Fruit fly (Drosophila melanogaster) whole organism, prepupa: ENCODE data around the gene CG9577.

Experiments
- Blimp-1 ChIP-seq: fragments of 200-800 bp; sonication (Bioruptor generic); optimal IDR thresholded peaks from 3 replicates; lab custom pipeline; 2017; ENCODE audit warnings: missing biosample characterization, missing genetic modification characterization, mild to moderate bottlenecking, moderate library complexity, missing genetic modification reagents
- CG10631 ChIP-seq: fragments of 200-800 bp; sonication (Bioruptor generic); optimal IDR thresholded peaks from 2 replicates; lab custom pipeline; 2016; ENCODE audit warnings: missing biosample characterization, missing genetic modification characterization
- CG10669 ChIP-seq: fragments of 200-800 bp; sonication (Bioruptor generic); optimal IDR thresholded peaks from 3 replicates; lab custom pipeline; 2018; ENCODE audit warnings: missing biosample characterization, mild to moderate bottlenecking, missing genetic modification characterization, moderate library complexity
- CG11294 ChIP-seq: fragments of 200-800 bp; sonication (Bioruptor generic); IDR thresholded peaks from 2 replicates; pipeline ENCODE4 v1.3.6; 2022; ENCODE audit warnings: missing biosample characterization, missing genetic modification characterization
- CG11762 ChIP-seq: fragments of 200-800 bp; sonication (Bioruptor generic); optimal IDR thresholded peaks from 3 replicates; lab custom pipeline; 2016; ENCODE audit warnings: missing biosample characterization, missing genetic modification characterization; ENCODE audit not compliant: insufficient read depth
- CG15336 ChIP-seq: fragments of 200-800 bp; sonication (Bioruptor generic); IDR thresholded peaks from 2 replicates; pipeline ENCODE4 v1.3.6; 2022; ENCODE audit warnings: missing biosample characterization, missing genetic modification characterization
- CG1621 ChIP-seq: fragments of 200-800 bp; sonication (Bioruptor generic); optimal IDR thresholded peaks from 3 replicates; lab custom pipeline; 2018; ENCODE audit warnings: missing biosample characterization, mild to moderate bottlenecking, missing genetic modification characterization
- CG16779 ChIP-seq: fragments of 200-800 bp; sonication (Bioruptor generic); optimal IDR thresholded peaks from 3 replicates; lab custom pipeline; 2017; ENCODE audit warnings: missing biosample characterization, mild to moderate bottlenecking, missing genetic modification characterization
- CG3032 ChIP-seq: fragments of 200-800 bp; optimal IDR thresholded peaks from 2 replicates; lab custom pipeline; 2019; ENCODE audit warnings: missing biosample characterization, mild to moderate bottlenecking, missing genetic modification characterization, moderate library complexity
- CG31627 ChIP-seq: fragments of 200-800 bp; sonication (Bioruptor generic); optimal IDR thresholded peaks from 3 replicates; lab custom pipeline; 2016; ENCODE audit warnings: missing biosample characterization, missing genetic modification characterization
- CG32006 ChIP-seq: fragments of 200-800 bp; sonication (Bioruptor generic); optimal IDR thresholded peaks from 3 replicates; lab custom pipeline; 2017; ENCODE audit warnings: missing biosample characterization, mild to moderate bottlenecking, missing genetic modification characterization
- CG34406 ChIP-seq: fragments of 200-800 bp; sonication (Bioruptor generic); optimal IDR thresholded peaks from 3 replicates; lab custom pipeline; 2016; ENCODE audit warnings: missing biosample characterization, missing genetic modification characterization
- CG3919 ChIP-seq: fragments of 200-800 bp; sonication (Bioruptor generic); optimal IDR thresholded peaks from 3 replicates; lab custom pipeline; 2016; ENCODE audit warnings: missing biosample characterization, missing genetic modification characterization
- CG4318 ChIP-seq: fragments of 200-800 bp; sonication (Bioruptor generic); optimal IDR thresholded peaks from 3 replicates; lab custom pipeline; 2017; ENCODE audit warnings: missing biosample characterization, mild to moderate bottlenecking, missing genetic modification characterization
- CG6163 ChIP-seq: fragments of 200-800 bp; sonication (Bioruptor generic); IDR thresholded peaks from 3 replicates; pipeline ENCODE4 v1.3.6; 2022; ENCODE audit warnings: missing biosample characterization, missing genetic modification characterization
- CG6276 ChIP-seq: fragments of 200-800 bp; sonication (Bioruptor generic); optimal IDR thresholded peaks from 2 replicates; lab custom pipeline; 2017; ENCODE audit warnings: missing biosample characterization, mild to moderate bottlenecking, missing genetic modification characterization
- CG6792 ChIP-seq: fragments of 200-800 bp; sonication (Bioruptor generic); optimal IDR thresholded peaks from 3 replicates; lab custom pipeline; 2016; ENCODE audit warnings: missing biosample characterization, missing genetic modification characterization
- CG6808 ChIP-seq: fragments of 200-800 bp; sonication (Bioruptor generic); optimal IDR thresholded peaks from 3 replicates; lab custom pipeline; 2017; ENCODE audit warnings: missing biosample characterization, missing genetic modification characterization, mild to moderate bottlenecking, moderate library complexity, missing genetic modification reagents
- CG6854 ChIP-seq: fragments of 200-800 bp; sonication (Bioruptor generic); optimal IDR thresholded peaks from 2 replicates; lab custom pipeline; 2017; ENCODE audit warnings: missing biosample characterization, mild to moderate bottlenecking, missing genetic modification characterization
- CG7368 ChIP-seq: fragments of 200-800 bp; sonication (Bioruptor generic); optimal IDR thresholded peaks from 3 replicates; lab custom pipeline; 2016; ENCODE audit warnings: missing biosample characterization, missing genetic modification characterization
- CG8119 ChIP-seq: fragments of 200-800 bp; sonication (Bioruptor generic); IDR thresholded peaks from 3 replicates; pipeline ENCODE4 v1.3.6; 2022; ENCODE audit warnings: missing biosample characterization, missing genetic modification characterization
- CG8319 ChIP-seq: fragments of 200-800 bp; sonication (Bioruptor generic); optimal IDR thresholded peaks from 3 replicates; lab custom pipeline; 2016; ENCODE audit warnings: missing biosample characterization, missing genetic modification characterization
- Eip75B ChIP-seq: fragments of 200-800 bp; sonication (Bioruptor generic); optimal IDR thresholded peaks from 3 replicates; lab custom pipeline; 2016; ENCODE audit warnings: missing biosample characterization, missing genetic modification characterization
- Eip78C ChIP-seq: fragments of 200-800 bp; sonication (Bioruptor generic); peaks from one replicate; lab custom pipeline; 2016; ENCODE audit warnings: missing biosample characterization, missing genetic modification characterization
- Eip93F ChIP-seq: fragments of 200-800 bp; sonication (Bioruptor generic); optimal IDR thresholded peaks from 2 replicates; lab custom pipeline; 2016; ENCODE audit warnings: missing biosample characterization, mild to moderate bottlenecking, missing genetic modification characterization
- Ets21C ChIP-seq: fragments of 200-800 bp; sonication (Bioruptor generic); optimal IDR thresholded peaks from 3 replicates; lab custom pipeline; 2016; ENCODE audit warnings: missing biosample characterization, missing genetic modification characterization
- Ets96B ChIP-seq: fragments of 200-800 bp; optimal IDR thresholded peaks from 2 replicates; lab custom pipeline; 2019; ENCODE audit warnings: missing biosample characterization, mild to moderate bottlenecking, missing genetic modification characterization, moderate library complexity
- Hr38 ChIP-seq: sonication (Bioruptor generic); optimal IDR thresholded peaks from 2 replicates; lab custom pipeline; 2016; ENCODE audit warnings: missing biosample characterization, missing genetic modification characterization
- Hr39 ChIP-seq: fragments of 200-800 bp; sonication (Bioruptor generic); optimal IDR thresholded peaks from 2 replicates; lab custom pipeline; 2016; ENCODE audit warnings: missing biosample characterization, missing genetic modification characterization
- Hr4 ChIP-seq: fragments of 200-800 bp; sonication (Bioruptor generic); optimal IDR thresholded peaks from 3 replicates; lab custom pipeline; 2016; ENCODE audit warnings: missing biosample characterization, missing genetic modification characterization
- Met ChIP-seq: fragments of 200-800 bp; sonication (Bioruptor generic); optimal IDR thresholded peaks from 3 replicates; lab custom pipeline; 2016; ENCODE audit warnings: missing biosample characterization, missing genetic modification characterization
- OdsH ChIP-seq: fragments of 200-800 bp; sonication (Bioruptor generic); optimal IDR thresholded peaks from 3 replicates; lab custom pipeline; 2016; ENCODE audit warnings: missing biosample characterization, missing genetic modification characterization
- Smox ChIP-seq: fragments of 200-800 bp; sonication (Bioruptor generic); optimal IDR thresholded peaks from 3 replicates; lab custom pipeline; 2016; ENCODE audit warnings: missing biosample characterization, missing genetic modification characterization
- Sox102F ChIP-seq: fragments of 200-800 bp; sonication (Bioruptor generic); optimal IDR thresholded peaks from 2 replicates; lab custom pipeline; 2016; ENCODE audit warnings: missing biosample characterization, mild to moderate bottlenecking, missing genetic modification characterization
- Sox14 ChIP-seq: fragments of 200-800 bp; sonication (Bioruptor generic); optimal IDR thresholded peaks from 3 replicates; lab custom pipeline; 2016; ENCODE audit warnings: missing biosample characterization, missing genetic modification characterization
- achi ChIP-seq: fragments of 200-800 bp; sonication (Bioruptor generic); optimal IDR thresholded peaks from 3 replicates; lab custom pipeline; 2016; ENCODE audit warnings: missing biosample characterization, missing genetic modification characterization
- acj6 ChIP-seq: fragments of 200-800 bp; sonication (Bioruptor generic); optimal IDR thresholded peaks from 3 replicates; lab custom pipeline; 2016; ENCODE audit warnings: missing biosample characterization, missing genetic modification characterization
- cyc ChIP-seq: fragments of 200-800 bp; sonication (Bioruptor generic); optimal IDR thresholded peaks from 3 replicates; lab custom pipeline; 2016; ENCODE audit warnings: missing biosample characterization, missing genetic modification characterization
- dac ChIP-seq: fragments of 200-800 bp; sonication (Bioruptor generic); optimal IDR thresholded peaks from 2 replicates; lab custom pipeline; 2017; ENCODE audit warnings: missing biosample characterization, mild to moderate bottlenecking, missing genetic modification characterization
- dsx ChIP-seq: fragments of 200-800 bp; optimal IDR thresholded peaks from 3 replicates; lab custom pipeline; 2019; ENCODE audit warnings: missing biosample characterization, mild to moderate bottlenecking, missing genetic modification characterization, moderate library complexity; ENCODE audit not compliant: poor library complexity, severe bottlenecking
- eg ChIP-seq: fragments of 200-800 bp; sonication (Bioruptor generic); IDR thresholded peaks from 3 replicates; pipeline ENCODE4 v1.3.6; 2022; ENCODE audit warnings: missing biosample characterization, missing genetic modification characterization
- esn ChIP-seq: fragments of 200-800 bp; sonication (Bioruptor generic); optimal IDR thresholded peaks from 2 replicates; lab custom pipeline; 2016; ENCODE audit warnings: missing biosample characterization, mild to moderate bottlenecking, missing genetic modification characterization, moderate library complexity
- fd59A ChIP-seq: fragments of 200-800 bp; sonication (Bioruptor generic); optimal IDR thresholded peaks from 2 replicates; lab custom pipeline; 2017; ENCODE audit warnings: missing biosample characterization, mild to moderate bottlenecking, missing genetic modification characterization, missing genetic modification reagents
- fd85E ChIP-seq: fragments of 200-800 bp; sonication (Bioruptor generic); optimal IDR thresholded peaks from 3 replicates; lab custom pipeline; 2016; ENCODE audit warnings: missing biosample characterization, missing genetic modification characterization
- fkh ChIP-seq: fragments of 200-800 bp; sonication (Bioruptor generic); optimal IDR thresholded peaks from 3 replicates; lab custom pipeline; 2017; ENCODE audit warnings: missing biosample characterization, mild to moderate bottlenecking, missing genetic modification characterization, moderate library complexity
- lz ChIP-seq: fragments of 200-800 bp; sonication (Bioruptor generic); optimal IDR thresholded peaks from 3 replicates; lab custom pipeline; 2016; ENCODE audit warnings: missing biosample characterization, missing genetic modification characterization
- net ChIP-seq: fragments of 200-800 bp; sonication (Bioruptor generic); optimal IDR thresholded peaks from 3 replicates; lab custom pipeline; 2016; ENCODE audit warnings: missing biosample characterization, missing genetic modification characterization
- pdm3 ChIP-seq: fragments of 200-800 bp; sonication (Bioruptor generic); optimal IDR thresholded peaks from 3 replicates; lab custom pipeline; 2016; ENCODE audit warnings: missing biosample characterization, missing genetic modification characterization
- spab ChIP-seq: fragments of 200-800 bp; sonication (Bioruptor generic); optimal IDR thresholded peaks from 2 replicates; lab custom pipeline; 2017; ENCODE audit warnings: missing biosample characterization, mild to moderate bottlenecking, missing genetic modification characterization, missing genetic modification reagents
- ss ChIP-seq, 2 experiments: fragments of 200-800 bp; sonication (Bioruptor generic); optimal IDR thresholded peaks; 2 replicates in 1 of 2; 3 replicates in 1 of 2; lab custom pipeline; 2017 to 2018; ENCODE audit warnings: mild to moderate bottlenecking in 2 of 2, missing biosample characterization in 2 of 2, missing genetic modification characterization in 2 of 2, moderate library complexity in 1 of 2
- svp ChIP-seq: fragments of 200-800 bp; sonication (Bioruptor generic); peaks from one replicate; lab custom pipeline; 2016; ENCODE audit warnings: missing biosample characterization, missing genetic modification characterization
- vri ChIP-seq: fragments of 200-800 bp; sonication (Bioruptor generic); optimal IDR thresholded peaks from 3 replicates; lab custom pipeline; 2016; ENCODE audit warnings: missing biosample characterization, mild to moderate bottlenecking, missing genetic modification characterization

CG9577 gene

dm6 chrX:20166484-20167038 lies at the start of gene CG9577:
Gene CG9577, plus strand, starts transcription at chrX:20166673.
- TF ChIP-seq CG16779, result peak; percentile 75
- peak; percentile 25 for TF ChIP-seq Sox14 (GFP tag; lab: Kevin White, UChicago)
- TF ChIP-seq Eip75B (GFP tag; lab: Kevin White, UChicago), result no peak
- TF ChIP-seq cyc, result no peak
- TF ChIP-seq fd59A (GFP tag; lab: Kevin White, UChicago), result no peak
- no peak for TF ChIP-seq lz (GFP tag; lab: Kevin White, UChicago)
- TF ChIP-seq Met (GFP tag; lab: Kevin White, UChicago), result no peak
- peak; percentile 50; the same call in 1 of the 3 replicates for TF ChIP-seq CG6163 (GFP tag; lab: Robert Waterston, UW)
- TF ChIP-seq Hr39, result no peak
- TF ChIP-seq CG32006, result peak; percentile 1
- peak; percentile 12 for TF ChIP-seq dsx (GFP tag; lab: Kevin White, UChicago)
- TF ChIP-seq ss (GFP tag; optimal IDR thresholded peaks at IDR 0.05; lab: Kevin White, UChicago), result peak; percentile 93 to 94
- no peak for TF ChIP-seq CG31627 (GFP tag; lab: Kevin White, UChicago)
- TF ChIP-seq CG4318 (GFP tag; lab: Kevin White, UChicago), result no peak
- TF ChIP-seq CG8319 (GFP tag; lab: Kevin White, UChicago), result no peak
- no peak for TF ChIP-seq dac (GFP tag; lab: Kevin White, UChicago)
- peak; percentile 71 for TF ChIP-seq CG1621 (tag; lab: Kevin White, UChicago)
- peak; percentile 28 for TF ChIP-seq Ets96B (tag; lab: Kevin White, UChicago)
- peak; percentile 20 for TF ChIP-seq CG11762 (GFP tag; lab: Kevin White, UChicago)
- peak; percentile 89 for TF ChIP-seq CG6276 (GFP tag; lab: Kevin White, UChicago)
- TF ChIP-seq CG11294 (GFP tag; lab: Robert Waterston, UW), result no peak
- no peak for TF ChIP-seq Ets21C
- no peak for TF ChIP-seq Smox (GFP tag; lab: Kevin White, UChicago)
- peak; percentile 87 for TF ChIP-seq CG6808
- peak; percentile 50; the same call in 1 of the 3 replicates for TF ChIP-seq eg
- peak; percentile 93 for TF ChIP-seq fkh (GFP tag; lab: Kevin White, UChicago)
- peak; percentile 29 for TF ChIP-seq CG7368 (GFP tag; lab: Kevin White, UChicago)
- TF ChIP-seq Sox102F (GFP tag; lab: Kevin White, UChicago), result no peak
- no peak for TF ChIP-seq acj6 (GFP tag; lab: Kevin White, UChicago)
- peak; percentile 57; the same call in 2 of the 3 replicates for TF ChIP-seq CG8119
- TF ChIP-seq Eip78C, result peak; percentile 25
- peak; percentile 49; the same call in 1 of the 2 replicates for TF ChIP-seq CG15336
- TF ChIP-seq spab (GFP tag; lab: Kevin White, UChicago), result peak; percentile 68
- no peak for TF ChIP-seq CG34406
- no peak for TF ChIP-seq fd85E (GFP tag; lab: Kevin White, UChicago)
- peak; percentile 56 for TF ChIP-seq CG10669 (GFP tag; lab: Kevin White, UChicago)
- no peak for TF ChIP-seq CG10631 (GFP tag; lab: Kevin White, UChicago)
- peak; percentile 89 for TF ChIP-seq CG6854 (GFP tag; lab: Kevin White, UChicago)
- TF ChIP-seq esn (GFP tag; lab: Kevin White, UChicago), result no peak
- no peak for TF ChIP-seq pdm3
- peak; percentile 33 for TF ChIP-seq CG3919 (GFP tag; lab: Kevin White, UChicago)
- TF ChIP-seq Eip93F, result no peak
- TF ChIP-seq vri (GFP tag; lab: Kevin White, UChicago), result no peak
- peak; percentile 78 for TF ChIP-seq svp (GFP tag; lab: Kevin White, UChicago)
- TF ChIP-seq CG6792 (GFP tag; lab: Kevin White, UChicago), result no peak
- no peak for TF ChIP-seq Hr38 (GFP tag; lab: Kevin White, UChicago)
- TF ChIP-seq achi, result no peak
- TF ChIP-seq Blimp-1, result peak; percentile 11
- TF ChIP-seq Hr4 (GFP tag; lab: Kevin White, UChicago), result no peak
- no peak for TF ChIP-seq OdsH (GFP tag; lab: Kevin White, UChicago)
- TF ChIP-seq CG3032 (tag; lab: Kevin White, UChicago), result peak; percentile 12
- peak; percentile 48 for TF ChIP-seq net (GFP tag; lab: Kevin White, UChicago)
